Worm (Caenorhabditis elegans) whole organism, L4 larva: ENCODE results near the gene ZC13.10.

Source experiments
- F10B5.3 ChIP-seq: sonication (generic microtip); optimal IDR thresholded peaks from 2 replicates; lab custom pipeline; 2016; ENCODE audit warnings: mild to moderate bottlenecking, missing genetic modification characterization, missing compliant biosample characterization
- F37D6.2 ChIP-seq: sonication (generic microtip); optimal IDR thresholded peaks from 2 replicates; lab custom pipeline; 2016; ENCODE audit warnings: mild to moderate bottlenecking, missing genetic modification characterization, missing compliant biosample characterization
- F44E2.7 ChIP-seq: fragments of 200-800 bp; sonication (Bioruptor generic); IDR thresholded peaks from 2 replicates; pipeline ENCODE4 v2.1.2; 2022; ENCODE audit warnings: missing genetic modification characterization, missing compliant biosample characterization
- F49E8.2 ChIP-seq: sonication (generic microtip); optimal IDR thresholded peaks from 2 replicates; lab custom pipeline; 2016; ENCODE audit warnings: missing compliant biosample characterization, mild to moderate bottlenecking, missing genetic modification characterization, borderline replicate concordance
- R02D3.7 ChIP-seq: fragments of 150-350 bp; sonication (generic microtip); optimal IDR thresholded peaks from 3 replicates; lab custom pipeline; 2014; ENCODE audit warnings: missing biosample characterization, missing genetic modification characterization
- T26A8.4 ChIP-seq: fragments of 200-800 bp; sonication (Bioruptor generic); IDR thresholded peaks from 2 replicates; pipeline ENCODE4 v1.3.6; 2022; ENCODE audit warnings: missing genetic modification characterization, missing compliant biosample characterization
- Y105C5A.15 ChIP-seq: fragments of 200-800 bp; sonication (Bioruptor generic); IDR thresholded peaks from 2 replicates; pipeline ENCODE4 v1.3.6; 2022; ENCODE audit warnings: missing genetic modification characterization, missing compliant biosample characterization
- aha-1 ChIP-seq: fragments of 150-350 bp; peaks from one replicate; lab custom pipeline; 2014; ENCODE audit warnings: missing biosample characterization, missing genetic modification characterization
- aly-2 ChIP-seq: sonication (generic microtip); optimal IDR thresholded peaks from 2 replicates; lab custom pipeline; 2018; ENCODE audit warnings: missing biosample characterization, missing genetic modification characterization
- ceh-20 ChIP-seq: fragments of 200-800 bp; sonication (Bioruptor generic); IDR thresholded peaks from 2 replicates; pipeline ENCODE4 v1.3.6; 2022; ENCODE audit warnings: missing genetic modification reagents, missing genetic modification characterization, missing compliant biosample characterization
- ceh-44 ChIP-seq: fragments of 200-800 bp; sonication (Bioruptor generic); IDR thresholded peaks from 2 replicates; pipeline ENCODE4 v1.3.6; 2022; ENCODE audit warnings: missing genetic modification reagents, missing genetic modification characterization, missing compliant biosample characterization
- ceh-62 ChIP-seq: sonication (generic microtip); optimal IDR thresholded peaks from 2 replicates; lab custom pipeline; 2017; ENCODE audit warnings: missing biosample characterization, missing genetic modification characterization
- cey-2 ChIP-seq: sonication (generic microtip); optimal IDR thresholded peaks from 3 replicates; lab custom pipeline; 2017; ENCODE audit warnings: missing genetic modification characterization, mild to moderate bottlenecking, missing compliant biosample characterization, antibody characterized with exemption, borderline replicate concordance; ENCODE audit not compliant: insufficient read depth
- ctbp-1 ChIP-seq: fragments of 200-800 bp; sonication (Bioruptor generic); IDR thresholded peaks from 2 replicates; pipeline ENCODE4 v1.3.6; 2022; ENCODE audit warnings: missing genetic modification reagents, missing genetic modification characterization, missing compliant biosample characterization
- daf-16 ChIP-seq, 3 experiments: sonication (generic microtip); optimal IDR thresholded peaks; 2 replicates each; lab custom pipeline; 2016 to 2017; ENCODE audit warnings: missing genetic modification characterization in 3 of 3, missing genetic modification reagents in 3 of 3, mild to moderate bottlenecking in 2 of 3, missing compliant biosample characterization in 2 of 3, missing biosample characterization in 1 of 3, moderate library complexity in 1 of 3
- daf-19 ChIP-seq: fragments of 200-800 bp; sonication (Bioruptor generic); conservative IDR thresholded peaks from 2 replicates; pipeline ENCODE4 v1.3.6; 2022; ENCODE audit warnings: missing genetic modification characterization, missing compliant biosample characterization
- daf-8 ChIP-seq: fragments of 200-800 bp; sonication (Bioruptor generic); IDR thresholded peaks from 2 replicates; pipeline ENCODE4 v1.3.6; 2022; ENCODE audit warnings: missing genetic modification characterization, missing compliant biosample characterization
- dmd-8 ChIP-seq: fragments of 200-800 bp; sonication (Bioruptor generic); IDR thresholded peaks from 2 replicates; pipeline ENCODE4 v1.3.6; 2022; ENCODE audit warnings: missing genetic modification characterization, missing compliant biosample characterization
- duxl-1 ChIP-seq: sonication (generic microtip); optimal IDR thresholded peaks from 2 replicates; lab custom pipeline; 2016; ENCODE audit warnings: mild to moderate bottlenecking, missing genetic modification characterization, moderate library complexity, missing compliant biosample characterization; ENCODE audit not compliant: poor library complexity
- dve-1 ChIP-seq: sonication (generic microtip); optimal IDR thresholded peaks from 2 replicates; lab custom pipeline; 2017; ENCODE audit warnings: antibody characterized with exemption, mild to moderate bottlenecking, missing genetic modification characterization, missing compliant biosample characterization; ENCODE audit not compliant: insufficient read depth
- egl-27 ChIP-seq: sonication (generic microtip); optimal IDR thresholded peaks from 3 replicates; lab custom pipeline; 2017; ENCODE audit warnings: missing biosample characterization, missing genetic modification reagents, missing genetic modification characterization
- fos-1 ChIP-seq: fragments of 150-350 bp; optimal IDR thresholded peaks from 2 replicates; lab custom pipeline; 2014; ENCODE audit warnings: missing biosample characterization, missing genetic modification characterization
- hif-1 ChIP-seq, 2 experiments: sonication (generic microtip); optimal IDR thresholded peaks; 2 replicates each; lab custom pipeline; 2016 to 2017; ENCODE audit warnings: missing compliant biosample characterization in 2 of 2, missing genetic modification characterization in 2 of 2, missing genetic modification reagents in 2 of 2, missing genotype in 2 of 2, mild to moderate bottlenecking in 1 of 2
- hlh-30 ChIP-seq: sonication (generic microtip); optimal IDR thresholded peaks from 2 replicates; lab custom pipeline; 2017; ENCODE audit warnings: antibody characterized with exemption, mild to moderate bottlenecking, missing genetic modification characterization, missing compliant biosample characterization; ENCODE audit not compliant: insufficient read depth
- hmg-1.1 ChIP-seq: fragments of 200-800 bp; sonication (Bioruptor generic); IDR thresholded peaks from 2 replicates; pipeline ENCODE4 v1.3.6; 2022; ENCODE audit warnings: missing genetic modification reagents, missing genetic modification characterization, missing compliant biosample characterization
- lin-1 ChIP-seq: fragments of 200-800 bp; sonication (Bioruptor generic); IDR thresholded peaks from 2 replicates; pipeline ENCODE4 v1.3.6; 2022; ENCODE audit warnings: missing genetic modification reagents, missing genetic modification characterization, missing compliant biosample characterization
- lin-15B ChIP-seq: fragments of 150-350 bp; sonication (generic microtip); optimal IDR thresholded peaks from 3 replicates; lab custom pipeline; 2014; ENCODE audit warnings: missing biosample characterization, missing genetic modification characterization
- lin-38 ChIP-seq: fragments of 200-800 bp; sonication (Bioruptor generic); IDR thresholded peaks from 2 replicates; pipeline ENCODE4 v1.3.6; 2022; ENCODE audit warnings: missing genetic modification reagents, missing genetic modification characterization, missing compliant biosample characterization
- lir-3 ChIP-seq: sonication (generic microtip); optimal IDR thresholded peaks from 2 replicates; lab custom pipeline; 2016; ENCODE audit warnings: mild to moderate bottlenecking, missing genetic modification characterization, missing compliant biosample characterization
- lsy-2 ChIP-seq, 2 experiments: fragments of 150-350 bp in 1 of 2; sonication (generic microtip) in 1 of 2; optimal IDR thresholded peaks; 2 replicates each; lab custom pipeline; 2014 to 2017; ENCODE audit warnings: missing biosample characterization in 2 of 2, missing genetic modification characterization in 2 of 2
- mep-1 ChIP-seq: fragments of 150-350 bp; sonication (generic microtip); optimal IDR thresholded peaks from 3 replicates; lab custom pipeline; 2014; ENCODE audit warnings: missing biosample characterization, missing genetic modification characterization
- mes-2 ChIP-seq: sonication (generic microtip); optimal IDR thresholded peaks from 2 replicates; lab custom pipeline; 2016; ENCODE audit warnings: missing genotype, mild to moderate bottlenecking, missing genetic modification characterization, missing compliant biosample characterization; ENCODE audit not compliant: poor library complexity, severe bottlenecking
- nhr-102 ChIP-seq: sonication (generic microtip); optimal IDR thresholded peaks from 2 replicates; lab custom pipeline; 2016; ENCODE audit warnings: mild to moderate bottlenecking, missing genetic modification characterization, moderate library complexity, missing compliant biosample characterization
- nhr-111 ChIP-seq: fragments of 200-800 bp; sonication (Bioruptor generic); optimal IDR thresholded peaks from 2 replicates; lab custom pipeline; 2018; ENCODE audit warnings: mild to moderate bottlenecking, missing genetic modification characterization, missing compliant biosample characterization
- nhr-28 ChIP-seq: fragments of 150-350 bp; optimal IDR thresholded peaks from 2 replicates; lab custom pipeline; 2014; ENCODE audit warnings: missing biosample characterization, missing genetic modification characterization
- nhr-41 ChIP-seq: fragments of 200-800 bp; sonication (Bioruptor generic); IDR thresholded peaks from 2 replicates; pipeline ENCODE4 v1.3.6; 2022; ENCODE audit warnings: missing genetic modification reagents, missing genetic modification characterization, missing compliant biosample characterization
- nhr-6 ChIP-seq: fragments of 150-350 bp; optimal IDR thresholded peaks from 2 replicates; lab custom pipeline; 2014; ENCODE audit warnings: missing biosample characterization, missing genetic modification characterization
- nhr-76 ChIP-seq: fragments of 150-350 bp; optimal IDR thresholded peaks from 2 replicates; lab custom pipeline; 2014; ENCODE audit warnings: missing biosample characterization, missing genetic modification characterization
- nhr-77 ChIP-seq: fragments of 150-350 bp; optimal IDR thresholded peaks from 2 replicates; lab custom pipeline; 2014; ENCODE audit warnings: missing biosample characterization, missing genetic modification characterization
- php-3 ChIP-seq: fragments of 200-800 bp; sonication (Bioruptor generic); IDR thresholded peaks from 2 replicates; pipeline ENCODE4 v1.3.6; 2022; ENCODE audit warnings: missing genetic modification reagents, missing genetic modification characterization, missing compliant biosample characterization
- rbr-2 ChIP-seq: sonication (generic microtip); optimal IDR thresholded peaks from 2 replicates; lab custom pipeline; 2016; ENCODE audit warnings: missing genotype, missing genetic modification characterization, missing compliant biosample characterization
- spr-1 ChIP-seq: sonication (generic microtip); optimal IDR thresholded peaks from 2 replicates; lab custom pipeline; 2016; ENCODE audit warnings: mild to moderate bottlenecking, missing genetic modification characterization, missing compliant biosample characterization
- tra-1 ChIP-seq: fragments of 200-800 bp; sonication (Bioruptor generic); IDR thresholded peaks from 2 replicates; pipeline ENCODE4 v1.3.6; 2022; ENCODE audit warnings: missing genetic modification reagents, missing genetic modification characterization, missing compliant biosample characterization
- unc-39 ChIP-seq: sonication (generic microtip); optimal IDR thresholded peaks from 2 replicates; lab custom pipeline; 2017; ENCODE audit warnings: missing biosample characterization, missing genetic modification characterization
- unc-62 ChIP-seq, 3 experiments: fragments of 150-350 bp in 1 of 3; sonication (generic microtip); optimal IDR thresholded peaks in 2 of 3; peaks in 1 of 3; 1 replicate in 1 of 3; 2 replicates in 2 of 3; lab custom pipeline; 2014 to 2017; ENCODE audit warnings: missing biosample characterization in 3 of 3, missing genetic modification characterization in 3 of 3, missing genetic modification reagents in 3 of 3, missing genotype in 1 of 3
- zfp-3 ChIP-seq: fragments of 200-800 bp; sonication (Bioruptor generic); conservative IDR thresholded peaks from 2 replicates; pipeline ENCODE4 v1.3.6; 2022; ENCODE audit warnings: missing genetic modification reagents, missing genetic modification characterization, missing compliant biosample characterization
- ztf-7 ChIP-seq: fragments of 150-350 bp; optimal IDR thresholded peaks from 2 replicates; lab custom pipeline; 2014; ENCODE audit warnings: missing biosample characterization, missing genetic modification characterization

Gene ZC13.10

ce11 chrX:924495-925008 is 22.1 kb upstream of the ZC13.10 start, which contains the start of the genes pifk-1 and tbc-11 (continued):
- no peak for TF ChIP-seq aly-2 (tag; lab: Kevin White, UChicago)
- no peak for TF ChIP-seq nhr-111 (GFP tag; lab: Kevin White, UChicago)
- TF ChIP-seq unc-39 = no peak
- peak; percentile 80 for TF ChIP-seq mep-1
- no peak for TF ChIP-seq nhr-76 (tag; lab: Kevin White, UChicago)
- 0 out of 2 replicates have a peak, but pooled peaks have one; percentile 25 for TF ChIP-seq dmd-8 (GFP tag; lab: Robert Waterston, UW)
- TF ChIP-seq nhr-41 = no peak
- TF ChIP-seq ctbp-1 (GFP tag; lab: Robert Waterston, UW) = no peak
- TF ChIP-seq F44E2.7 = no peak

ce11 chrX:918097-918496 is 15.7 kb upstream of the ZC13.10 start, which contains the start of gene F35H12.5:
F35H12.5 (plus strand) TSS chrX:918397.
- TF ChIP-seq mep-1 = no peak
- no peak for TF ChIP-seq Y105C5A.15 (GFP tag; lab: Robert Waterston, UW)
- TF ChIP-seq ceh-62 (tag; lab: Kevin White, UChicago) = no peak
- no peak for TF ChIP-seq daf-8
- TF ChIP-seq cey-2 (tag; lab: Kevin White, UChicago) = no peak
- no peak for TF ChIP-seq R02D3.7 (tag; lab: Kevin White, UChicago)
- TF ChIP-seq tra-1 (GFP tag; lab: Robert Waterston, UW) = no peak
- no peak for TF ChIP-seq spr-1 (tag; lab: Kevin White, UChicago)
- TF ChIP-seq lin-38 = no peak
- TF ChIP-seq nhr-28 (tag; lab: Kevin White, UChicago) = no peak
- TF ChIP-seq mes-2 = no peak
- TF ChIP-seq F37D6.2 (tag; lab: Kevin White, UChicago) = no peak
- no peak for TF ChIP-seq ztf-7 (tag; lab: Kevin White, UChicago)
- TF ChIP-seq nhr-102 (tag; lab: Kevin White, UChicago) = no peak
- no peak for TF ChIP-seq zfp-3
- no peak for TF ChIP-seq dmd-8 (GFP tag; lab: Robert Waterston, UW)
- TF ChIP-seq hmg-1.1 = no peak
- TF ChIP-seq nhr-6 (tag; lab: Kevin White, UChicago) = no peak

- TF ChIP-seq unc-62 (GFP tag; optimal IDR thresholded peaks at IDR 0.05 in 1 of 2; lab: Kevin White, UChicago) (peak in 1 of 2 experiments; percentile 91), unc-62 (tag; optimal IDR thresholded peaks at IDR 0.05; lab: Kevin White, UChicago) (no peak), nhr-77 (tag; lab: Kevin White, UChicago) (no peak), lir-3 (no peak), egl-27 (tag; lab: Kevin White, UChicago) (no peak), rbr-2 (tag; lab: Kevin White, UChicago) (peak; percentile 4), F10B5.3 (no peak), lin-1 (no peak), F37D6.2 (tag; lab: Kevin White, UChicago) (no peak), ceh-20 (GFP tag; lab: Robert Waterston, UW) (no peak), hif-1 (tag; optimal IDR thresholded peaks at IDR 0.05; lab: Kevin White, UChicago) (peak in 1 of 2 experiments; percentile 87), ztf-7 (tag; lab: Kevin White, UChicago) (no peak), php-3 (no peak), daf-16 (GFP tag; optimal IDR thresholded peaks at IDR 0.05; lab: Kevin White, UChicago) (no peak), daf-16 (tag; optimal IDR thresholded peaks at IDR 0.05; lab: Kevin White, UChicago) (peak; percentile 31), daf-19 (GFP tag; lab: Robert Waterston, UW) (no peak), aha-1 (tag; lab: Kevin White, UChicago) (peak; percentile 99), mep-1 (no peak), T26A8.4 (GFP tag; lab: Robert Waterston, UW) (no peak), nhr-76 (tag; lab: Kevin White, UChicago) (no peak), hlh-30 (tag; lab: Kevin White, UChicago) (peak; percentile 8), lsy-2 (tag; optimal IDR thresholded peaks at IDR 0.05; lab: Kevin White, UChicago) (peak in 1 of 2 experiments; percentile 25), F49E8.2 (tag; lab: Kevin White, UChicago) (no peak), lin-15B (tag; lab: Kevin White, UChicago) (no peak), fos-1 (tag; lab: Kevin White, UChicago) (no peak), ceh-44 (no peak), dve-1 (tag; lab: Kevin White, UChicago) (no peak), duxl-1 (tag; lab: Kevin White, UChicago) (no peak)
These were observed 13.1 kb upstream of the ZC13.10 start, which contains the start of gene sel-12 for ce11 chrX:915510-915909. sel-12 (plus strand) TSS chrX:915867.
